Fruit fly (Drosophila melanogaster): Measurements from ENCODE around the gene CG8565.

CG8565 gene

dm6 chrX:15811666-15812614, 25.7 kb upstream of the CG8565 start:
- TF ChIP-seq CG12605 (GFP tag; IDR thresholded peaks at IDR 0.05) = peak; percentile 67
- peak; percentile 73; the same call in 1 of the 2 replicates for TF ChIP-seq CG32121 (GFP tag; IDR thresholded peaks at IDR 0.05)
- TF ChIP-seq CG15710 (tag; optimal IDR thresholded peaks at IDR 0.05) = no peak
- TF ChIP-seq CG8159 (tag; optimal IDR thresholded peaks at IDR 0.05) = no peak
- TF ChIP-seq D1 (tag; optimal IDR thresholded peaks at IDR 0.05) = no peak
- no peak for TF ChIP-seq CG10348 (GFP tag; IDR thresholded peaks at IDR 0.05)
- no peak for TF ChIP-seq CG17806 (tag; optimal IDR thresholded peaks at IDR 0.05)
- TF ChIP-seq CG8301 (tag; optimal IDR thresholded peaks at IDR 0.05) = no peak
- no peak for TF ChIP-seq CG34367 (tag; optimal IDR thresholded peaks at IDR 0.05)
- TF ChIP-seq Snoo (tag; optimal IDR thresholded peaks at IDR 0.05) = no peak
- TF ChIP-seq gl (tag; optimal IDR thresholded peaks at IDR 0.05) = no peak
- TF ChIP-seq CG4496 (GFP tag; IDR thresholded peaks at IDR 0.05) = peak; percentile 71
- peak; percentile 84 for TF ChIP-seq Ets98B (GFP tag; IDR thresholded peaks at IDR 0.05)
- peak; percentile 47 for TF ChIP-seq Pif1B (GFP tag; optimal IDR thresholded peaks at IDR 0.05)
- no peak for TF ChIP-seq Pif1A (GFP tag; optimal IDR thresholded peaks at IDR 0.05)
- TF ChIP-seq rn (GFP tag; IDR thresholded peaks at IDR 0.05) = no peak
- TF ChIP-seq CG13204 (GFP tag; optimal IDR thresholded peaks at IDR 0.05) = no peak
- peak; percentile 68 for TF ChIP-seq fd96Ca (GFP tag; IDR thresholded peaks at IDR 0.05)
- peak; percentile 31 for TF ChIP-seq EcR (GFP tag; optimal IDR thresholded peaks at IDR 0.05)
- TF ChIP-seq CG14655 (GFP tag; optimal IDR thresholded peaks at IDR 0.05) = no peak
- no peak for TF ChIP-seq CG9948 (tag; optimal IDR thresholded peaks at IDR 0.05)

- TF ChIP-seq CG4496 (GFP tag; IDR thresholded peaks at IDR 0.05) (peak; percentile 22; the same call in 1 of the 3 replicates), CG14655 (GFP tag; optimal IDR thresholded peaks at IDR 0.05) (peak; percentile 1), CG10348 (GFP tag; IDR thresholded peaks at IDR 0.05) (no peak)
Observed at dm6 chrX:15812615-15812995, 25.0 kb upstream of the CG8565 start.

- TF ChIP-seq Pif1A (GFP tag; optimal IDR thresholded peaks at IDR 0.05) = no peak
- TF ChIP-seq CG15710 (tag; optimal IDR thresholded peaks at IDR 0.05) = no peak
- TF ChIP-seq CG12605 (GFP tag; IDR thresholded peaks at IDR 0.05) = no peak
- no peak for TF ChIP-seq D1 (tag; optimal IDR thresholded peaks at IDR 0.05)
- no peak for TF ChIP-seq CG10348 (GFP tag; IDR thresholded peaks at IDR 0.05)
Observed at dm6 chrX:15813224-15813623, 24.4 kb upstream of the CG8565 start.

- TF ChIP-seq gl (tag; optimal IDR thresholded peaks at IDR 0.05) (no peak), Pif1B (GFP tag; optimal IDR thresholded peaks at IDR 0.05) (no peak), Pif1A (GFP tag; optimal IDR thresholded peaks at IDR 0.05) (no peak), CG4496 (GFP tag; IDR thresholded peaks at IDR 0.05) (no peak), CG17806 (tag; optimal IDR thresholded peaks at IDR 0.05) (no peak), CG8301 (tag; optimal IDR thresholded peaks at IDR 0.05) (no peak), fd96Ca (GFP tag; IDR thresholded peaks at IDR 0.05) (no peak), CG8159 (tag; optimal IDR thresholded peaks at IDR 0.05) (no peak)
Observed at dm6 chrX:15814485-15814884, 23.1 kb upstream of the CG8565 start.

dm6 chrX:15816127-15816526, 21.5 kb upstream of the CG8565 start:
- TF ChIP-seq fd96Ca (GFP tag; IDR thresholded peaks at IDR 0.05) = no peak
- no peak for TF ChIP-seq gl (tag; optimal IDR thresholded peaks at IDR 0.05)
- no peak for TF ChIP-seq CG8301 (tag; optimal IDR thresholded peaks at IDR 0.05)
- TF ChIP-seq CG12605 (GFP tag; IDR thresholded peaks at IDR 0.05) = no peak
- TF ChIP-seq CG14655 (GFP tag; optimal IDR thresholded peaks at IDR 0.05) = no peak
- no peak for TF ChIP-seq Pif1A (GFP tag; optimal IDR thresholded peaks at IDR 0.05)
- TF ChIP-seq CG13204 (GFP tag; optimal IDR thresholded peaks at IDR 0.05) = no peak
- no peak for TF ChIP-seq Pif1B (GFP tag; optimal IDR thresholded peaks at IDR 0.05)
- no peak for TF ChIP-seq CG10348 (GFP tag; IDR thresholded peaks at IDR 0.05)
- no peak for TF ChIP-seq CG32121 (GFP tag; IDR thresholded peaks at IDR 0.05)
- TF ChIP-seq CG9948 (tag; optimal IDR thresholded peaks at IDR 0.05) = no peak
- no peak for TF ChIP-seq D1 (tag; optimal IDR thresholded peaks at IDR 0.05)
- TF ChIP-seq CG15710 (tag; optimal IDR thresholded peaks at IDR 0.05) = no peak
- no peak for TF ChIP-seq rn (GFP tag; IDR thresholded peaks at IDR 0.05)

- TF ChIP-seq CG9948 (tag; optimal IDR thresholded peaks at IDR 0.05) (no peak), CG8301 (tag; optimal IDR thresholded peaks at IDR 0.05) (no peak), fd96Ca (GFP tag; IDR thresholded peaks at IDR 0.05) (no peak), CG34367 (tag; optimal IDR thresholded peaks at IDR 0.05) (no peak), CG8159 (tag; optimal IDR thresholded peaks at IDR 0.05) (no peak), CG13204 (GFP tag; optimal IDR thresholded peaks at IDR 0.05) (no peak), Pif1B (GFP tag; optimal IDR thresholded peaks at IDR 0.05) (no peak)
Observed at dm6 chrX:15816905-15817304, 20.7 kb upstream of the CG8565 start.

- TF ChIP-seq Pif1A (GFP tag; optimal IDR thresholded peaks at IDR 0.05) = no peak
- TF ChIP-seq Ets98B (GFP tag; IDR thresholded peaks at IDR 0.05) = no peak; the same call in 1 of the 2 replicates
- TF ChIP-seq Snoo (tag; optimal IDR thresholded peaks at IDR 0.05) = no peak
- no peak for TF ChIP-seq CG17806 (tag; optimal IDR thresholded peaks at IDR 0.05)
- no peak for TF ChIP-seq CG10348 (GFP tag; IDR thresholded peaks at IDR 0.05)
- TF ChIP-seq CG34367 (tag; optimal IDR thresholded peaks at IDR 0.05) = no peak
- TF ChIP-seq CG4496 (GFP tag; IDR thresholded peaks at IDR 0.05) = no peak
- TF ChIP-seq CG13204 (GFP tag; optimal IDR thresholded peaks at IDR 0.05) = no peak
- no peak for TF ChIP-seq CG15710 (tag; optimal IDR thresholded peaks at IDR 0.05)
- TF ChIP-seq CG32121 (GFP tag; IDR thresholded peaks at IDR 0.05) = no peak
- no peak for TF ChIP-seq CG8301 (tag; optimal IDR thresholded peaks at IDR 0.05)
- TF ChIP-seq rn (GFP tag; IDR thresholded peaks at IDR 0.05) = no peak
- no peak for TF ChIP-seq D1 (tag; optimal IDR thresholded peaks at IDR 0.05)
- TF ChIP-seq CG14655 (GFP tag; optimal IDR thresholded peaks at IDR 0.05) = no peak
- no peak for TF ChIP-seq CG8159 (tag; optimal IDR thresholded peaks at IDR 0.05)
- TF ChIP-seq CG9948 (tag; optimal IDR thresholded peaks at IDR 0.05) = no peak
- TF ChIP-seq CG12605 (GFP tag; IDR thresholded peaks at IDR 0.05) = no peak
Observed at dm6 chrX:15817823-15818222, 19.8 kb upstream of the CG8565 start.
